Fruit fly (Drosophila melanogaster) whole organism, embryonic: ENCODE results near the gene L2HGDH.

Source experiments
- B-H1 ChIP-seq: fragments of 200-800 bp; sonication (Bioruptor generic); IDR thresholded peaks from 3 replicates; pipeline ENCODE4 v1.3.6; 2022; ENCODE audit warnings: missing biosample characterization, missing genetic modification characterization
- BEAF-32 ChIP-seq: fragments of 200-800 bp; sonication (Bioruptor generic); optimal IDR thresholded peaks from 3 replicates; lab custom pipeline; 2017; ENCODE audit warnings: missing biosample characterization, missing genetic modification characterization, mild to moderate bottlenecking, moderate library complexity, missing genetic modification reagents
- CG10431 ChIP-seq: fragments of 200-800 bp; sonication (Bioruptor generic); optimal IDR thresholded peaks from 3 replicates; lab custom pipeline; 2018; ENCODE audit warnings: missing biosample characterization, mild to moderate bottlenecking, missing genetic modification characterization
- CG10979 ChIP-seq: fragments of 200-800 bp; sonication (Bioruptor generic); optimal IDR thresholded peaks from 2 replicates; lab custom pipeline; 2018; ENCODE audit warnings: missing biosample characterization, mild to moderate bottlenecking, missing genetic modification characterization, moderate library complexity
- CG11695 ChIP-seq: fragments of 200-800 bp; sonication (Bioruptor generic); IDR thresholded peaks from 3 replicates; pipeline ENCODE4 v1.3.6; 2022; ENCODE audit warnings: missing biosample characterization, missing genetic modification characterization
- CG12219 ChIP-seq: fragments of 200-800 bp; sonication (Bioruptor generic); optimal IDR thresholded peaks from 3 replicates; lab custom pipeline; 2018; ENCODE audit warnings: missing biosample characterization, mild to moderate bottlenecking, missing genetic modification characterization
- CG15011 ChIP-seq: fragments of 200-800 bp; sonication (Bioruptor generic); optimal IDR thresholded peaks from 3 replicates; lab custom pipeline; 2018; ENCODE audit warnings: missing biosample characterization, mild to moderate bottlenecking, missing genetic modification characterization
- CG1647 ChIP-seq: fragments of 200-800 bp; sonication (Bioruptor generic); optimal IDR thresholded peaks from 3 replicates; lab custom pipeline; 2016; ENCODE audit warnings: missing biosample characterization, missing genetic modification characterization
- CG16815 ChIP-seq: fragments of 200-800 bp; sonication (Bioruptor generic); optimal IDR thresholded peaks from 3 replicates; lab custom pipeline; 2017; ENCODE audit warnings: missing biosample characterization, mild to moderate bottlenecking, missing genetic modification characterization
- CG17612 ChIP-seq: fragments of 200-800 bp; sonication (Bioruptor generic); IDR thresholded peaks from 2 replicates; pipeline ENCODE4 v1.3.6; 2022; ENCODE audit warnings: missing biosample characterization, missing genetic modification characterization
- CG18476 ChIP-seq: fragments of 200-800 bp; sonication (Bioruptor generic); optimal IDR thresholded peaks from 2 replicates; lab custom pipeline; 2016; ENCODE audit warnings: missing biosample characterization, mild to moderate bottlenecking, missing genetic modification characterization
- CG2120 ChIP-seq: fragments of 200-800 bp; sonication (Bioruptor generic); optimal IDR thresholded peaks from 3 replicates; lab custom pipeline; 2016; ENCODE audit warnings: missing biosample characterization, missing genetic modification characterization
- CG2678 ChIP-seq: fragments of 200-800 bp; sonication (Bioruptor generic); optimal IDR thresholded peaks from 3 replicates; lab custom pipeline; 2019; ENCODE audit warnings: missing biosample characterization, mild to moderate bottlenecking, missing genetic modification characterization, moderate library complexity
- CG3065 ChIP-seq: fragments of 200-800 bp; sonication (Bioruptor generic); optimal IDR thresholded peaks from 2 replicates; lab custom pipeline; 2016; ENCODE audit warnings: missing biosample characterization, missing genetic modification characterization
- CG3726 ChIP-seq: fragments of 200-800 bp; sonication (Bioruptor generic); IDR thresholded peaks from 3 replicates; pipeline ENCODE4, ENCODE4 v1.3.6; 2022; ENCODE audit warnings: missing biosample characterization, missing genetic modification characterization
- CG3838 ChIP-seq: fragments of 200-800 bp; sonication (Bioruptor generic); optimal IDR thresholded peaks from 3 replicates; lab custom pipeline; 2016; ENCODE audit warnings: missing biosample characterization, missing genetic modification characterization
- CG6813 ChIP-seq: fragments of 200-800 bp; sonication (Bioruptor generic); optimal IDR thresholded peaks from 2 replicates; lab custom pipeline; 2017; ENCODE audit warnings: missing biosample characterization, missing genetic modification characterization, mild to moderate bottlenecking, moderate library complexity, missing genetic modification reagents
- CG7271 ChIP-seq: fragments of 200-800 bp; sonication (Bioruptor generic); optimal IDR thresholded peaks from 2 replicates; lab custom pipeline; 2018; ENCODE audit warnings: missing biosample characterization, mild to moderate bottlenecking, missing genetic modification characterization, moderate library complexity
- CG7372 ChIP-seq: fragments of 200-800 bp; sonication (Bioruptor generic); IDR thresholded peaks from 2 replicates; pipeline ENCODE4 v1.3.6; 2022; ENCODE audit warnings: missing biosample characterization, missing genetic modification characterization
- CG7745 ChIP-seq: fragments of 200-800 bp; sonication (Bioruptor generic); optimal IDR thresholded peaks from 2 replicates; lab custom pipeline; 2018; ENCODE audit warnings: missing biosample characterization, mild to moderate bottlenecking, missing genetic modification characterization, moderate library complexity
- CG7839 ChIP-seq: fragments of 200-800 bp; sonication (Bioruptor generic); optimal IDR thresholded peaks from 3 replicates; lab custom pipeline; 2018; ENCODE audit warnings: missing biosample characterization, mild to moderate bottlenecking, missing genetic modification characterization, moderate library complexity
- CG7928 ChIP-seq: fragments of 200-800 bp; sonication (Bioruptor generic); optimal IDR thresholded peaks from 2 replicates; lab custom pipeline; 2017; ENCODE audit warnings: missing biosample characterization, mild to moderate bottlenecking, missing genetic modification characterization
- CG9797 ChIP-seq: fragments of 200-800 bp; sonication (Bioruptor generic); optimal IDR thresholded peaks from 3 replicates; lab custom pipeline; 2018; ENCODE audit warnings: missing biosample characterization, mild to moderate bottlenecking, missing genetic modification characterization
- CG9876 ChIP-seq: fragments of 200-800 bp; sonication (Bioruptor generic); optimal IDR thresholded peaks from 2 replicates; lab custom pipeline; 2016; ENCODE audit warnings: missing biosample characterization, missing genetic modification characterization
- CoRest ChIP-seq: fragments of 200-800 bp; sonication (Bioruptor generic); optimal IDR thresholded peaks from 3 replicates; lab custom pipeline; 2018; ENCODE audit warnings: missing biosample characterization, mild to moderate bottlenecking, missing genetic modification characterization, moderate library complexity
- Deaf1 ChIP-seq: fragments of 200-800 bp; optimal IDR thresholded peaks from 3 replicates; lab custom pipeline; 2019; ENCODE audit warnings: missing biosample characterization, mild to moderate bottlenecking, missing genetic modification characterization, moderate library complexity
- Fer1 ChIP-seq: fragments of 200-800 bp; sonication (Bioruptor generic); optimal IDR thresholded peaks from 2 replicates; lab custom pipeline; 2017; ENCODE audit warnings: missing biosample characterization, mild to moderate bottlenecking, missing genetic modification characterization
- H15 ChIP-seq: fragments of 200-800 bp; sonication (Bioruptor generic); IDR thresholded peaks from 3 replicates; pipeline ENCODE4 v1.3.6; 2022; ENCODE audit warnings: missing biosample characterization, missing genetic modification characterization
- H2.0 ChIP-seq: fragments of 200-800 bp; sonication (Bioruptor generic); IDR thresholded peaks from 2 replicates; pipeline ENCODE4 v1.3.6; 2022; ENCODE audit warnings: missing biosample characterization, missing genetic modification characterization
- HLH3B ChIP-seq: fragments of 200-800 bp; sonication (Bioruptor generic); IDR thresholded peaks from 2 replicates; pipeline ENCODE4 v1.3.6; 2022; ENCODE audit warnings: missing biosample characterization, missing genetic modification characterization
- MTF-1 ChIP-seq: fragments of 200-800 bp; sonication (Bioruptor generic); optimal IDR thresholded peaks from 2 replicates; lab custom pipeline; 2018; ENCODE audit warnings: missing biosample characterization, mild to moderate bottlenecking, missing genetic modification characterization, borderline replicate concordance
- Poxn ChIP-seq: fragments of 200-800 bp; sonication (Bioruptor generic); IDR thresholded peaks from 2 replicates; pipeline ENCODE4 v1.3.6; 2022; ENCODE audit warnings: missing biosample characterization, missing genetic modification characterization
- Rfx ChIP-seq: fragments of 200-800 bp; sonication (Bioruptor generic); IDR thresholded peaks from 2 replicates; pipeline ENCODE4 v1.3.6; 2022; ENCODE audit warnings: missing biosample characterization, missing genetic modification characterization
- Sin3A ChIP-seq: fragments of >200 bp; optimal IDR thresholded peaks from 2 replicates; lab custom pipeline; 2018
- Six4 ChIP-seq: fragments of 200-800 bp; sonication (Bioruptor generic); optimal IDR thresholded peaks from 2 replicates; lab custom pipeline; 2016; ENCODE audit warnings: missing biosample characterization, missing genetic modification characterization
- TFAM ChIP-seq: fragments of 200-800 bp; sonication (Bioruptor generic); optimal IDR thresholded peaks from 2 replicates; lab custom pipeline; 2017; ENCODE audit warnings: missing biosample characterization, missing genetic modification characterization, inconsistent platforms
- ac ChIP-seq: fragments of 200-800 bp; sonication (Bioruptor generic); optimal IDR thresholded peaks from 3 replicates; lab custom pipeline; 2017; ENCODE audit warnings: missing biosample characterization, mild to moderate bottlenecking, missing genetic modification characterization
- bigmax ChIP-seq: fragments of 200-800 bp; sonication (Bioruptor generic); optimal IDR thresholded peaks from 2 replicates; lab custom pipeline; 2018; ENCODE audit warnings: missing biosample characterization, mild to moderate bottlenecking, missing genetic modification characterization
- cwo ChIP-seq: fragments of 200-800 bp; sonication (Bioruptor generic); optimal IDR thresholded peaks from 3 replicates; lab custom pipeline; 2017; ENCODE audit warnings: missing biosample characterization, missing genetic modification characterization, mild to moderate bottlenecking, moderate library complexity, missing genetic modification reagents
- ewg ChIP-seq: fragments of 200-800 bp; sonication (Bioruptor generic); optimal IDR thresholded peaks from 3 replicates; lab custom pipeline; 2017; ENCODE audit warnings: mild to moderate bottlenecking, missing biosample characterization, missing genetic modification reagents, missing genetic modification characterization
- h ChIP-seq: fragments of >200 bp; optimal IDR thresholded peaks from 2 replicates; lab custom pipeline; 2017
- lola ChIP-seq, 3 experiments: fragments of >200 bp in 2 of 3; fragments of 200-800 bp in 1 of 3; sonication (Bioruptor generic) in 1 of 3; optimal IDR thresholded peaks; 2 replicates each; lab custom pipeline; 2017 to 2019; ENCODE audit warnings: missing biosample characterization in 3 of 3, missing genetic modification characterization in 3 of 3, mild to moderate bottlenecking in 1 of 3, moderate library complexity in 1 of 3
- odd ChIP-seq: fragments of 200-800 bp; sonication (Bioruptor generic); optimal IDR thresholded peaks from 2 replicates; lab custom pipeline; 2017; ENCODE audit warnings: missing biosample characterization, mild to moderate bottlenecking, missing genetic modification characterization
- prd ChIP-seq, 3 experiments: fragments of >200 bp in 2 of 3; fragments of 200-800 bp in 1 of 3; sonication (Bioruptor generic) in 1 of 3; optimal IDR thresholded peaks in 2 of 3; IDR thresholded peaks in 1 of 3; 2 replicates in 2 of 3; 3 replicates in 1 of 3; pipeline versions ENCODE4 v1.3.6 to Lab custom; 2017 to 2022; ENCODE audit warnings: missing biosample characterization in 1 of 3, missing genetic modification characterization in 1 of 3
- sisA ChIP-seq: fragments of 200-800 bp; sonication (Bioruptor generic); IDR thresholded peaks from 2 replicates; pipeline ENCODE4 v1.3.6; 2022; ENCODE audit warnings: missing biosample characterization, missing genetic modification characterization
- stc ChIP-seq: fragments of 200-800 bp; sonication (Bioruptor generic); IDR thresholded peaks from 2 replicates; pipeline ENCODE4 v1.3.6; 2022; ENCODE audit warnings: missing biosample characterization, missing genetic modification characterization
- tgo ChIP-seq: fragments of 200-800 bp; sonication (Bioruptor generic); IDR thresholded peaks from 3 replicates; pipeline ENCODE4 v1.3.6; 2022; ENCODE audit warnings: missing biosample characterization, missing genetic modification characterization
- wdn ChIP-seq: fragments of 200-800 bp; sonication (Bioruptor generic); IDR thresholded peaks from 2 replicates; pipeline ENCODE4 v1.3.6; 2022; ENCODE audit warnings: missing biosample characterization, missing genetic modification characterization
- zen ChIP-seq: fragments of 200-800 bp; sonication (Bioruptor generic); optimal IDR thresholded peaks from 3 replicates; lab custom pipeline; 2018; ENCODE audit warnings: missing biosample characterization, mild to moderate bottlenecking, missing genetic modification characterization, moderate library complexity

Gene L2HGDH

DNA sequence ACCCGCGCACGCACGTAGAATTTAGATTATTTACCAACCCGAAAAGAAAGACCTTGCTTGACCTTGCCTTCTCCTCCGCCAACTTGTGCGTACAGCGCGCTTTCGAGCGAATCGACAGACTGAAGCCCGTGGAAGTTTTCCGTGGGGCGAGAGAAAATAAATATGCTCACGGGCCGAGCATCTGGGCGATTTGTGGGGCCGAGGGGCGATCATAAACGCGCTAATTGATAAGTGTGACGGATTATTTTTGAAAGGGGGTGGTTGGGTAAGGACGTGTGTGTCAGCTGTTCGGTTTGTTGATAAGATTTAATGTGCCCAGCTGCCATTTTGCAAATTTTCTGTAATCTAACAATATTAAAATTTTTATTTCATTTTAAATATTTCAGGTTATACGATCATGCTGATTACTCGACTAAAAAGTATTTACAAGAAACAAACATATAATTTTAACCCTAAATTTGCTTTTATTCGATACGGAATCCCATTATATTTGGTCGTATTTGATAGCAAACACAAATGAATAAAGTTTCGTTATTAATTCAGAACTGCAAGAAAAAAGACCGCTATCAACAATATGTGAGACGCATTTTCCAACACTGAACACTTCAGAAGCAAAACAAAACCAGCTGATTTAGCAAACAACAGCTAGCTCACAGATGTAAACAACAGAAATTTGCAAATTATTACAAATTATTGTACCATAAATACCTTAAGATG, at the start of gene L2HGDH, which contains the start of gene CG10431 (continued):
- peak; percentile 64 for TF ChIP-seq Fer1 (GFP tag; lab: Kevin White, UChicago)
- TF ChIP-seq ac (GFP tag; lab: Kevin White, UChicago): no peak
- TF ChIP-seq CG6813 (GFP tag; lab: Kevin White, UChicago): peak; percentile 41
- TF ChIP-seq CG16815 (GFP tag; lab: Kevin White, UChicago): no peak
- TF ChIP-seq H15 (GFP tag; lab: Robert Waterston, UW): no peak
- TF ChIP-seq Deaf1 (tag; lab: Kevin White, UChicago): peak; percentile 85
- TF ChIP-seq BEAF-32 (GFP tag; lab: Kevin White, UChicago): peak; percentile 52
- TF ChIP-seq CG3065 (GFP tag; lab: Kevin White, UChicago): no peak
- TF ChIP-seq CG3838: peak; percentile 7
- no peak for TF ChIP-seq H2.0 (GFP tag; lab: Robert Waterston, UW)
- peak; percentile 40 for TF ChIP-seq Sin3A
- no peak for TF ChIP-seq prd (optimal IDR thresholded peaks at IDR 0.05; lab: Kevin White, UChicago)
- TF ChIP-seq prd (GFP tag; IDR thresholded peaks at IDR 0.05; lab: Robert Waterston, UW): 0 out of 3 replicates have a peak, but pooled peaks have one; percentile 9
- TF ChIP-seq CG7372 (GFP tag; lab: Robert Waterston, UW): no peak
- TF ChIP-seq sisA: no peak
- no peak for TF ChIP-seq TFAM (GFP tag; lab: Kevin White, UChicago)
- TF ChIP-seq lola (GFP tag; optimal IDR thresholded peaks at IDR 0.05; lab: Kevin White, UChicago): peak in 1 of 3 experiments; percentile 69
- no peak for TF ChIP-seq h
- TF ChIP-seq CG18476 (GFP tag; lab: Kevin White, UChicago): peak; percentile 62
- TF ChIP-seq CG1647: no peak
- TF ChIP-seq CG7271 (tag; lab: Kevin White, UChicago): peak; percentile 43
- peak; percentile 30 for TF ChIP-seq odd (GFP tag; lab: Kevin White, UChicago)
- no peak for TF ChIP-seq B-H1 (GFP tag; lab: Robert Waterston, UW)
- TF ChIP-seq CG17612 (GFP tag; lab: Robert Waterston, UW): no peak
- 0 out of 2 replicates have a peak, but pooled peaks have one; percentile 4 for TF ChIP-seq wdn (GFP tag; lab: Robert Waterston, UW)
- peak; percentile 30; the same call in 1 of the 2 replicates for TF ChIP-seq stc (GFP tag; lab: Robert Waterston, UW)
- TF ChIP-seq CG7839 (tag; lab: Kevin White, UChicago): peak; percentile 54
- no peak for TF ChIP-seq HLH3B
- TF ChIP-seq CG2678: peak; percentile 75
- TF ChIP-seq CG7928 (GFP tag; lab: Kevin White, UChicago): peak; percentile 2
- TF ChIP-seq CG9876 (GFP tag; lab: Kevin White, UChicago): no peak
- peak; percentile 70 for TF ChIP-seq MTF-1 (GFP tag; lab: Kevin White, UChicago)
- TF ChIP-seq CoRest (tag; lab: Kevin White, UChicago): peak; percentile 79
- TF ChIP-seq Six4 (GFP tag; lab: Kevin White, UChicago): peak; percentile 9
- peak; percentile 65 for TF ChIP-seq CG9797 (GFP tag; lab: Kevin White, UChicago)
- TF ChIP-seq CG10979: peak; percentile 56
- peak; percentile 78 for TF ChIP-seq cwo (GFP tag; lab: Kevin White, UChicago)
- TF ChIP-seq Poxn (GFP tag; lab: Robert Waterston, UW): no peak
- peak; percentile 51 for TF ChIP-seq Rfx (GFP tag; lab: Robert Waterston, UW)
- peak; percentile 45 for TF ChIP-seq CG10431 (GFP tag; lab: Kevin White, UChicago)
- TF ChIP-seq CG15011: peak; percentile 2
- peak; percentile 66 for TF ChIP-seq zen (tag; lab: Kevin White, UChicago)
- TF ChIP-seq bigmax (GFP tag; lab: Kevin White, UChicago): peak; percentile 83
- peak; percentile 21 for TF ChIP-seq ewg (GFP tag; lab: Kevin White, UChicago)
- TF ChIP-seq CG3726 (GFP tag; lab: Robert Waterston, UW): no peak
- peak; percentile 32; the same call in 1 of the 3 replicates for TF ChIP-seq tgo (GFP tag; lab: Robert Waterston, UW)
- TF ChIP-seq CG12219 (GFP tag; lab: Kevin White, UChicago): no peak
- no peak for TF ChIP-seq CG7745 (tag; lab: Kevin White, UChicago)
- TF ChIP-seq CG2120 (GFP tag; lab: Kevin White, UChicago): peak; percentile 77
- no peak for TF ChIP-seq CG11695
